Worm (Caenorhabditis elegans) whole organism, L1 larva: ENCODE data around the gene F54H12.10.

Source experiments
- C16A3.4 ChIP-seq: fragments of 150-350 bp; optimal IDR thresholded peaks from 2 replicates; lab custom pipeline; 2014; ENCODE audit warnings: missing biosample characterization, missing genetic modification characterization
- F16B12.6 ChIP-seq: fragments of 150-350 bp; optimal IDR thresholded peaks from 2 replicates; lab custom pipeline; 2014; ENCODE audit warnings: missing biosample characterization, missing genetic modification characterization
- aha-1 ChIP-seq: fragments of 150-350 bp; optimal IDR thresholded peaks from 2 replicates; lab custom pipeline; 2014; ENCODE audit warnings: missing biosample characterization, missing genetic modification characterization
- ama-1 ChIP-seq: fragments of 150-350 bp; optimal IDR thresholded peaks from 2 replicates; lab custom pipeline; 2014
- blmp-1 ChIP-seq: fragments of 150-350 bp; optimal IDR thresholded peaks from 2 replicates; lab custom pipeline; 2014; ENCODE audit warnings: missing biosample characterization, missing genetic modification characterization
- ceh-82 ChIP-seq, 3 experiments: fragments of 150-350 bp in 1 of 3; sonication (generic microtip) in 2 of 3; optimal IDR thresholded peaks; 2 replicates each; lab custom pipeline; 2014 to 2017; ENCODE audit warnings: missing biosample characterization in 3 of 3, missing genetic modification characterization in 3 of 3
- ces-1 ChIP-seq: fragments of 150-350 bp; optimal IDR thresholded peaks from 2 replicates; lab custom pipeline; 2014; ENCODE audit warnings: missing biosample characterization, missing genetic modification reagents, missing genetic modification characterization
- dpl-1 ChIP-seq, 3 experiments: fragments of 150-350 bp in 2 of 3; sonication (generic microtip) in 1 of 3; optimal IDR thresholded peaks; 2 replicates each; lab custom pipeline; 2014 to 2017; ENCODE audit warnings: missing biosample characterization in 3 of 3, missing genetic modification characterization in 3 of 3, missing genetic modification reagents in 3 of 3
- efl-1 ChIP-seq, 4 experiments: fragments of 150-350 bp; optimal IDR thresholded peaks in 3 of 4; peaks in 1 of 4; 1 replicate in 1 of 4; 2 replicates in 3 of 4; lab custom pipeline; 2014; ENCODE audit warnings: missing biosample characterization in 2 of 4, missing genetic modification characterization in 2 of 4, missing genetic modification reagents in 2 of 4
- egl-27 ChIP-seq, 2 experiments: fragments of 150-350 bp in 1 of 2; sonication (generic microtip); optimal IDR thresholded peaks; 3 replicates each; lab custom pipeline; 2017 to 2018; ENCODE audit warnings: missing biosample characterization in 2 of 2, missing genetic modification characterization in 2 of 2, missing genetic modification reagents in 2 of 2
- elt-2 ChIP-seq: sonication (generic microtip); optimal IDR thresholded peaks from 2 replicates; lab custom pipeline; 2016; ENCODE audit warnings: missing genetic modification characterization, mild to moderate bottlenecking, inconsistent platforms, missing compliant biosample characterization, missing genetic modification reagents
- elt-3 ChIP-seq, 6 experiments: fragments of 150-350 bp in 1 of 6; sonication (generic microtip); optimal IDR thresholded peaks; 2 replicates each; lab custom pipeline; 2017 to 2018; ENCODE audit warnings: missing biosample characterization in 6 of 6, missing genetic modification characterization in 6 of 6, inconsistent platforms in 1 of 6
- ets-5 ChIP-seq: fragments of 200-800 bp; sonication (Bioruptor generic); IDR thresholded peaks from 2 replicates; pipeline ENCODE4 v1.3.6; 2022; ENCODE audit warnings: missing genetic modification characterization, missing compliant biosample characterization
- fos-1 ChIP-seq: fragments of 150-350 bp; optimal IDR thresholded peaks from 2 replicates; lab custom pipeline; 2014; ENCODE audit warnings: missing biosample characterization, missing genetic modification characterization
- hlh-4 ChIP-seq: sonication (generic microtip); optimal IDR thresholded peaks from 2 replicates; lab custom pipeline; 2016; ENCODE audit warnings: mild to moderate bottlenecking, missing genetic modification characterization, missing compliant biosample characterization
- hpl-2 ChIP-seq: fragments of 150-350 bp; optimal IDR thresholded peaks from 2 replicates; lab custom pipeline; 2014; ENCODE audit warnings: missing biosample characterization, missing genetic modification reagents, missing genetic modification characterization
- irx-1 ChIP-seq: sonication (generic microtip); optimal IDR thresholded peaks from 2 replicates; lab custom pipeline; 2016; ENCODE audit warnings: missing genetic modification characterization, missing compliant biosample characterization
- jun-1 ChIP-seq: fragments of 150-350 bp; optimal IDR thresholded peaks from 2 replicates; lab custom pipeline; 2014; ENCODE audit warnings: missing biosample characterization, missing genetic modification reagents, missing genetic modification characterization
- lin-13 ChIP-seq: fragments of 150-350 bp; optimal IDR thresholded peaks from 2 replicates; lab custom pipeline; 2014; ENCODE audit warnings: missing biosample characterization, missing genetic modification reagents, missing genetic modification characterization
- lin-14 ChIP-seq: fragments of 200-800 bp; sonication (Bioruptor generic); optimal IDR thresholded peaks from 2 replicates; lab custom pipeline; 2018; ENCODE audit warnings: mild to moderate bottlenecking, missing genetic modification characterization, moderate library complexity, missing compliant biosample characterization
- lin-35 ChIP-seq, 2 experiments: fragments of 150-350 bp; optimal IDR thresholded peaks; 2 replicates each; lab custom pipeline; 2014; ENCODE audit warnings: missing biosample characterization in 2 of 2, missing genetic modification characterization in 2 of 2, missing genetic modification reagents in 2 of 2
- lir-3 ChIP-seq: sonication (generic microtip); optimal IDR thresholded peaks from 2 replicates; lab custom pipeline; 2016; ENCODE audit warnings: mild to moderate bottlenecking, missing genetic modification characterization, moderate library complexity, missing compliant biosample characterization; ENCODE audit not compliant: poor library complexity
- lsy-2 ChIP-seq, 2 experiments: fragments of 150-350 bp; optimal IDR thresholded peaks; 2 replicates each; lab custom pipeline; 2014; ENCODE audit warnings: missing biosample characterization in 2 of 2, missing genetic modification characterization in 2 of 2
- mep-1 ChIP-seq: fragments of 150-350 bp; optimal IDR thresholded peaks from 2 replicates; lab custom pipeline; 2014; ENCODE audit warnings: missing biosample characterization, missing genetic modification characterization
- nhr-12 ChIP-seq: sonication (generic microtip); optimal IDR thresholded peaks from 2 replicates; lab custom pipeline; 2017; ENCODE audit warnings: missing biosample characterization, missing genetic modification characterization
- nhr-19 ChIP-seq: fragments of 200-800 bp; sonication (Bioruptor generic); conservative IDR thresholded peaks from 2 replicates; pipeline ENCODE4 v1.3.6; 2022; ENCODE audit warnings: missing genetic modification characterization, missing compliant biosample characterization
- nhr-20 ChIP-seq: sonication (generic microtip); optimal IDR thresholded peaks from 2 replicates; lab custom pipeline; 2016; ENCODE audit warnings: mild to moderate bottlenecking, missing genetic modification characterization, missing compliant biosample characterization
- nhr-47 ChIP-seq: sonication (generic microtip); optimal IDR thresholded peaks from 2 replicates; lab custom pipeline; 2016; ENCODE audit warnings: mild to moderate bottlenecking, missing genetic modification characterization, moderate library complexity, missing compliant biosample characterization
- nhr-71 ChIP-seq: sonication (generic microtip); optimal IDR thresholded peaks from 2 replicates; lab custom pipeline; 2016; ENCODE audit warnings: mild to moderate bottlenecking, missing genetic modification characterization, moderate library complexity, missing compliant biosample characterization
- nhr-76 ChIP-seq: sonication (generic microtip); optimal IDR thresholded peaks from 2 replicates; lab custom pipeline; 2017; ENCODE audit warnings: missing biosample characterization, missing genetic modification characterization
- nhr-77 ChIP-seq: fragments of 150-350 bp; optimal IDR thresholded peaks from 2 replicates; lab custom pipeline; 2014; ENCODE audit warnings: missing biosample characterization, missing genetic modification characterization
- nhr-85 ChIP-seq: sonication (generic microtip); peaks from one replicate; lab custom pipeline; 2016; ENCODE audit warnings: missing genetic modification characterization, inconsistent platforms, missing compliant biosample characterization
- rnt-1 ChIP-seq: sonication (generic microtip); optimal IDR thresholded peaks from 2 replicates; lab custom pipeline; 2016; ENCODE audit warnings: mild to moderate bottlenecking, missing genetic modification characterization, moderate library complexity, missing compliant biosample characterization
- skn-1 ChIP-seq: fragments of 150-350 bp; optimal IDR thresholded peaks from 2 replicates; lab custom pipeline; 2014; ENCODE audit warnings: missing biosample characterization, missing genetic modification characterization
- snpc-4 ChIP-seq: fragments of 150-350 bp; optimal IDR thresholded peaks from 2 replicates; lab custom pipeline; 2014; ENCODE audit warnings: missing biosample characterization, missing genetic modification characterization
- snu-23 ChIP-seq: sonication (generic microtip); optimal IDR thresholded peaks from 2 replicates; lab custom pipeline; 2016; ENCODE audit warnings: missing genetic modification characterization, missing compliant biosample characterization
- sox-4 ChIP-seq: sonication (generic microtip); optimal IDR thresholded peaks from 2 replicates; lab custom pipeline; 2016; ENCODE audit warnings: missing genetic modification characterization, missing compliant biosample characterization
- sup-37 ChIP-seq: fragments of 200-800 bp; sonication (Bioruptor generic); optimal IDR thresholded peaks from 2 replicates; lab custom pipeline; 2018; ENCODE audit warnings: mild to moderate bottlenecking, missing genetic modification characterization, missing compliant biosample characterization
- swsn-7 ChIP-seq: sonication (generic microtip); optimal IDR thresholded peaks from 2 replicates; lab custom pipeline; 2016; ENCODE audit warnings: missing genetic modification characterization, missing compliant biosample characterization
- tbx-2 ChIP-seq: sonication (generic microtip); optimal IDR thresholded peaks from 2 replicates; lab custom pipeline; 2016; ENCODE audit warnings: missing genetic modification characterization, missing compliant biosample characterization
- tlp-1 ChIP-seq: fragments of 150-350 bp; optimal IDR thresholded peaks from 2 replicates; lab custom pipeline; 2014; ENCODE audit warnings: missing biosample characterization, missing genetic modification characterization
- unc-130 ChIP-seq: fragments of 150-350 bp; optimal IDR thresholded peaks from 2 replicates; lab custom pipeline; 2017; ENCODE audit warnings: missing biosample characterization, missing genetic modification characterization, inconsistent platforms
- unc-62 ChIP-seq: fragments of 150-350 bp; optimal IDR thresholded peaks from 2 replicates; lab custom pipeline; 2014; ENCODE audit warnings: missing biosample characterization, missing genetic modification reagents, missing genetic modification characterization
- vab-15 ChIP-seq: sonication (generic microtip); optimal IDR thresholded peaks from 2 replicates; lab custom pipeline; 2017; ENCODE audit warnings: missing genotype, mild to moderate bottlenecking, missing genetic modification characterization, missing compliant biosample characterization
- xbp-1 ChIP-seq: sonication (generic microtip); optimal IDR thresholded peaks from 2 replicates; lab custom pipeline; 2016; ENCODE audit warnings: missing genetic modification characterization, missing compliant biosample characterization
- zip-4 ChIP-seq: fragments of 200-800 bp; sonication (Bioruptor generic); optimal IDR thresholded peaks from 2 replicates; lab custom pipeline; 2018; ENCODE audit warnings: mild to moderate bottlenecking, missing genetic modification characterization, moderate library complexity, missing compliant biosample characterization
- ztf-4 ChIP-seq: fragments of 150-350 bp; optimal IDR thresholded peaks from 2 replicates; lab custom pipeline; 2014; ENCODE audit warnings: missing biosample characterization, missing genetic modification characterization

The F54H12.10 gene

ce11 chrIII:7981938-7982337 is 23.2 kb upstream of the F54H12.10 start:
- TF ChIP-seq lir-3 (tag; lab: Kevin White, UChicago) (no peak), sox-4 (tag; lab: Kevin White, UChicago) (no peak)

ce11 chrIII:7981233-7981632 is 22.5 kb upstream of the F54H12.10 start:
- TF ChIP-seq swsn-7 (tag; lab: Kevin White, UChicago), result no peak

ce11 chrIII:7979659-7980058 is 20.9 kb upstream of the F54H12.10 start, which contains the start of gene clp-1:
Gene clp-1 (plus strand): TSS chrIII:7979959.
- TF ChIP-seq lin-14, result peak; percentile 44
- TF ChIP-seq ces-1 (GFP tag; lab: Kevin White, UChicago), result no peak
- peak; percentile 11 for TF ChIP-seq nhr-85 (tag; lab: Kevin White, UChicago)
- TF ChIP-seq hpl-2 (GFP tag; lab: Kevin White, UChicago), result no peak
- TF ChIP-seq hlh-4, result no peak

- TF ChIP-seq aha-1 (tag; lab: Kevin White, UChicago), result no peak
- TF ChIP-seq ama-1 (lab: Kevin White, UChicago), result no peak
- no peak for TF ChIP-seq nhr-12 (tag; lab: Kevin White, UChicago)
- TF ChIP-seq ceh-82 (tag; optimal IDR thresholded peaks at IDR 0.05; lab: Kevin White, UChicago), result peak; percentile 2 to 31 (median 5)
- TF ChIP-seq elt-3 (tag; optimal IDR thresholded peaks at IDR 0.05; lab: Kevin White, UChicago), result peak in 1 of 6 experiments; percentile 57
- TF ChIP-seq snpc-4 (tag; lab: Kevin White, UChicago), result peak; percentile 3
- peak; percentile 46 for TF ChIP-seq blmp-1 (tag; lab: Kevin White, UChicago)
- TF ChIP-seq nhr-47 (tag; lab: Kevin White, UChicago), result peak; percentile 60
- TF ChIP-seq nhr-76 (tag; lab: Kevin White, UChicago), result no peak
- peak; percentile 57 to 67 for TF ChIP-seq lsy-2 (tag; optimal IDR thresholded peaks at IDR 0.05; lab: Kevin White, UChicago)
- TF ChIP-seq nhr-71 (tag; lab: Kevin White, UChicago), result peak; percentile 74
- peak; percentile 90 for TF ChIP-seq nhr-85 (tag; lab: Kevin White, UChicago)
- no peak for TF ChIP-seq vab-15 (tag; lab: Kevin White, UChicago)
- TF ChIP-seq mep-1, result peak; percentile 58
- TF ChIP-seq lin-14, result peak; percentile 86
- TF ChIP-seq irx-1 (tag; lab: Kevin White, UChicago), result peak; percentile 56
- peak; percentile 68 for TF ChIP-seq nhr-19 (GFP tag; lab: Robert Waterston, UW)
- TF ChIP-seq tlp-1 (tag; lab: Kevin White, UChicago), result no peak
- peak; percentile 59 for TF ChIP-seq swsn-7 (tag; lab: Kevin White, UChicago)
- peak; percentile 20 to 46 (median 26) for TF ChIP-seq dpl-1 (GFP tag; optimal IDR thresholded peaks at IDR 0.05; lab: Kevin White, UChicago)
- no peak for TF ChIP-seq sup-37 (GFP tag; lab: Kevin White, UChicago)
- TF ChIP-seq nhr-20, result peak; percentile 78
- TF ChIP-seq fos-1 (tag; lab: Kevin White, UChicago), result peak; percentile 50
- no peak for TF ChIP-seq zip-4 (GFP tag; lab: Kevin White, UChicago)
- peak; percentile 33 for TF ChIP-seq lin-13
- peak; percentile 5 for TF ChIP-seq elt-2 (tag; lab: Kevin White, UChicago)
- TF ChIP-seq unc-62 (GFP tag; lab: Kevin White, UChicago), result no peak
- TF ChIP-seq xbp-1, result peak; percentile 37
- no peak for TF ChIP-seq ztf-4 (tag; lab: Kevin White, UChicago)
- TF ChIP-seq ets-5 (GFP tag; lab: Robert Waterston, UW), result no peak
- peak; percentile 38 to 68 for TF ChIP-seq lin-35 (GFP tag; optimal IDR thresholded peaks at IDR 0.05; lab: Kevin White, UChicago)
- TF ChIP-seq rnt-1 (tag; lab: Kevin White, UChicago), result peak; percentile 57
- TF ChIP-seq snu-23 (GFP tag; lab: Kevin White, UChicago), result peak; percentile 77
- TF ChIP-seq jun-1 (tag; lab: Kevin White, UChicago), result peak; percentile 26
- TF ChIP-seq F16B12.6 (tag; lab: Kevin White, UChicago), result peak; percentile 40
- TF ChIP-seq C16A3.4 (tag; lab: Kevin White, UChicago), result peak; percentile 45
- peak; percentile 3 for TF ChIP-seq unc-130 (tag; lab: Kevin White, UChicago)
- TF ChIP-seq skn-1 (tag; lab: Kevin White, UChicago), result peak; percentile 11
- peak; percentile 61 for TF ChIP-seq nhr-77
- TF ChIP-seq egl-27 (tag; optimal IDR thresholded peaks at IDR 0.05; lab: Kevin White, UChicago), result no peak
- peak; percentile 68 to 79 for TF ChIP-seq efl-1 (optimal IDR thresholded peaks at IDR 0.05; lab: Kevin White, UChicago)
- peak; percentile 46 to 92 for TF ChIP-seq efl-1 (GFP tag; optimal IDR thresholded peaks at IDR 0.05 in 1 of 2; lab: Kevin White, UChicago)
- TF ChIP-seq tbx-2 (tag; lab: Kevin White, UChicago), result peak; percentile 51
These were observed 20.0 kb upstream of the F54H12.10 start for ce11 chrIII:7978723-7979122.
